Fruit fly (Drosophila melanogaster): ENCODE results near the gene CG10300.

Gene CG10300

DNA sequence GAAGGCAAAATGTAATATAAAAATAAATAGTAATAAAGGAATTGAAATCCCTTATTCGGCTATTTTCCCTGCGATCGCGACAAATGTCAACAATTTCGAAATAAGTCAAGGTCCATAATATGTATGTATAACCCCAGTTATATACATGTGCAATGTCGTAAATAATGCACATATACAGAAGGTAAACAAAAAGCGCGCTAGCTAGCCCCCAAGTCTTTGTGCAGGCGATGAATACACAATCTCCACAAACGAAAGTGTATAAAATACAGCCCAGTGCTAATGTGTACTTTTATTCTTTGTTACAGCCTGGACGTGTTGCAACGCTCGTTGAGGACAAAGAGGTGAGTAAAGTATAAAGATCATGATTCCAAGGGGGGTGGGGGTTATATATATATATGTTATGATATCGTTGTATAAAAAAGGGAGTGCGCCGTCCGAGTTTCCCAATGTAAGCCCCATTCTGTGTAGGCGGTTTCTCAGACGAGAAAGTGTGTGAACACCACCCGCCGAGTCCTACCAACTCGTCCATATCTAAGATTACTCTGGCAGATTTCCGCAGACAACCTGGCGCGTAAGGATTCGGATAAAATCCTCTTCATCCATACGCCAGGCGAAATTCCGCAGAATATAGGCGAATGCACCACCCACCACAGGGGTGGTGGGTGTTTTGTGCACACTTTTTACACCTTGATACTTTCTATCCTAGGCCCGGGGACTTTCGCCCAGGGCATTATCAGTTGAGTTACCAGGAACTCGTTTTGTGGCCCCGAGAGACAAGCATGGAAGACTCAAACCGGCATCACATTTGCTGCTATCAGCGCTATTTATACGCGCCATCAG, 18.5 kb downstream of the CG10300 start:
- TF ChIP-seq cic (GFP tag; optimal IDR thresholded peaks at IDR 0.05) (peak; percentile 82), CG14711 (tag; optimal IDR thresholded peaks at IDR 0.05) (no peak), Mnt (GFP tag; optimal IDR thresholded peaks at IDR 0.05) (peak; percentile 5), bab1 (GFP tag; optimal IDR thresholded peaks at IDR 0.05) (peak; percentile 33), Clk (GFP tag; optimal IDR thresholded peaks at IDR 0.05) (no peak), tj (GFP tag; optimal IDR thresholded peaks at IDR 0.05) (peak; percentile 28), ovo (GFP tag; optimal IDR thresholded peaks at IDR 0.05) (no peak), CG7045 (GFP tag; optimal IDR thresholded peaks at IDR 0.05) (peak; percentile 10), CG11617 (GFP tag; optimal IDR thresholded peaks at IDR 0.05) (peak; percentile 13), CG5204 (GFP tag; optimal IDR thresholded peaks at IDR 0.05) (no peak), toe (GFP tag; optimal IDR thresholded peaks at IDR 0.05) (no peak), CG7101 (tag; optimal IDR thresholded peaks at IDR 0.05) (no peak), Hr96 (GFP tag; optimal IDR thresholded peaks at IDR 0.05) (no peak), Crg-1 (GFP tag; optimal IDR thresholded peaks at IDR 0.05) (no peak), CG12768 (GFP tag; optimal IDR thresholded peaks at IDR 0.05) (peak; percentile 87), CG1620 (GFP tag; optimal IDR thresholded peaks at IDR 0.05) (no peak), pad (GFP tag; optimal IDR thresholded peaks at IDR 0.05) (peak; percentile 12), CG33017 (tag; optimal IDR thresholded peaks at IDR 0.05) (peak; percentile 36), kay (GFP tag; ENCODE audit: borderline replicate concordance) (peak; percentile 18), cnc (optimal IDR thresholded peaks at IDR 0.05) (no peak)

DNA sequence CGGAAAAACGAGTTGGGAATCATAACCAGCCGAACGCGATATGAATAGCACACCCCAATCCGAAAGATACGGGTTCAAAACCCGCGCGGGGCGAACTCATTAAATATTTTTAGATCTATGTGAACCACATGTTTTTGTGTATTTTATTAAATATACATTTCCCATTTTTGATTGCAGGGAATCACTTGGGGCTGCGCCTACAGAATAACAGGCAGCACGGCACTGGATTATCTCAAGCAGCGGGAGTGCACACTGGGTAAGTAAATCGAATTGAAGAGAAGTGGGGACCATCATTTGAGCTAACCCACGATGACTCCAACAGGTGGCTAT, 19.1 kb downstream of the CG10300 start:
- TF ChIP-seq Crg-1 (GFP tag; optimal IDR thresholded peaks at IDR 0.05) (no peak), CG7045 (GFP tag; optimal IDR thresholded peaks at IDR 0.05) (no peak), CG7101 (tag; optimal IDR thresholded peaks at IDR 0.05) (no peak), toe (GFP tag; optimal IDR thresholded peaks at IDR 0.05) (no peak), Hr96 (GFP tag; optimal IDR thresholded peaks at IDR 0.05) (no peak), pad (GFP tag; optimal IDR thresholded peaks at IDR 0.05) (no peak), CG11617 (GFP tag; optimal IDR thresholded peaks at IDR 0.05) (no peak), bab1 (GFP tag; optimal IDR thresholded peaks at IDR 0.05) (no peak), cic (GFP tag; optimal IDR thresholded peaks at IDR 0.05) (no peak), CG33017 (tag; optimal IDR thresholded peaks at IDR 0.05) (no peak), ovo (GFP tag; optimal IDR thresholded peaks at IDR 0.05) (no peak), Mnt (GFP tag; optimal IDR thresholded peaks at IDR 0.05) (no peak), CG1620 (GFP tag; optimal IDR thresholded peaks at IDR 0.05) (no peak), CG12768 (GFP tag; optimal IDR thresholded peaks at IDR 0.05) (no peak), CG14711 (tag; optimal IDR thresholded peaks at IDR 0.05) (no peak), tj (GFP tag; optimal IDR thresholded peaks at IDR 0.05) (no peak), Clk (GFP tag; optimal IDR thresholded peaks at IDR 0.05) (no peak)

dm6 chr3R:23732533-23732932, 21.2 kb downstream of the CG10300 start:
- TF ChIP-seq cnc (optimal IDR thresholded peaks at IDR 0.05): peak; percentile 83 to 97
- no peak for TF ChIP-seq CG1620 (GFP tag; optimal IDR thresholded peaks at IDR 0.05)

dm6 chr3R:23732990-23733512, 21.7 kb downstream of the CG10300 start, which contains the start of the genes Hmgcr and Rpn9:
Gene Hmgcr, plus strand, starts transcription at chr3R:23733324.
Gene Rpn9, minus strand, starts transcription at chr3R:23733462.
- peak; percentile 24 for TF ChIP-seq cic (GFP tag; optimal IDR thresholded peaks at IDR 0.05)
- peak; percentile 46 for TF ChIP-seq Crg-1 (GFP tag; optimal IDR thresholded peaks at IDR 0.05)
- TF ChIP-seq CG5204 (GFP tag; optimal IDR thresholded peaks at IDR 0.05): no peak
- TF ChIP-seq CG33017 (tag; optimal IDR thresholded peaks at IDR 0.05): peak; percentile 38
- no peak for TF ChIP-seq CG7045 (GFP tag; optimal IDR thresholded peaks at IDR 0.05)
- TF ChIP-seq Mnt (GFP tag; optimal IDR thresholded peaks at IDR 0.05): peak; percentile 28
- peak; percentile 3 for TF ChIP-seq CG14711 (tag; optimal IDR thresholded peaks at IDR 0.05)
- peak; percentile 68 for TF ChIP-seq bab1 (GFP tag; optimal IDR thresholded peaks at IDR 0.05)
- TF ChIP-seq tj (GFP tag; optimal IDR thresholded peaks at IDR 0.05): peak; percentile 29
- TF ChIP-seq kay (GFP tag; ENCODE audit: borderline replicate concordance): peak; percentile 99
- peak; percentile 29 for TF ChIP-seq CG11617 (GFP tag; optimal IDR thresholded peaks at IDR 0.05)

DNA sequence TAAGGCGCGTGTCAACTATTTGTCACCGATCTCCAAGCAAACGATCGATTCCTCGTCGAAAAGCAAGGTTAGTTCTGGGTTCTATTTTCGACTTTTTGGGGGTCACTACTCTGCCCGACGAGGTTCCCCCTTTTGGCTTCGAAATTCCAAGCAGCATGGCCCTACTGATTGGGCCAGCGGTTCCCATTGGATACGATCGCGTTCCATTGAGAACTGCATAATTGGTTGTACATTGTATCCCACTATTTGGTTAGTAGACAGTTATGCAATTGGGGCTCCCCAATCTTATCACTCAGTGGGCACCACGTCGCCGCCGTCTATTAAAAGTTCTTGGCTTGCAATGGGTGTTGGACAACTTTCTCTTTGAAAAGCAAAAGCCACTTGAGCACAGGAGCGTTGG, 22.4 kb downstream of the CG10300 start:
- TF ChIP-seq ovo (GFP tag; optimal IDR thresholded peaks at IDR 0.05) (no peak), CG33017 (tag; optimal IDR thresholded peaks at IDR 0.05) (no peak), tj (GFP tag; optimal IDR thresholded peaks at IDR 0.05) (no peak), CG12768 (GFP tag; optimal IDR thresholded peaks at IDR 0.05) (no peak), toe (GFP tag; optimal IDR thresholded peaks at IDR 0.05) (no peak), kay (GFP tag; ENCODE audit: borderline replicate concordance) (no peak), cnc (optimal IDR thresholded peaks at IDR 0.05) (no peak), bab1 (GFP tag; optimal IDR thresholded peaks at IDR 0.05) (no peak), Hr96 (GFP tag; optimal IDR thresholded peaks at IDR 0.05) (no peak), CG5204 (GFP tag; optimal IDR thresholded peaks at IDR 0.05) (no peak), Crg-1 (GFP tag; optimal IDR thresholded peaks at IDR 0.05) (no peak), CG14711 (tag; optimal IDR thresholded peaks at IDR 0.05) (no peak), Clk (GFP tag; optimal IDR thresholded peaks at IDR 0.05) (no peak), CG11617 (GFP tag; optimal IDR thresholded peaks at IDR 0.05) (no peak), CG7101 (tag; optimal IDR thresholded peaks at IDR 0.05) (no peak), cic (GFP tag; optimal IDR thresholded peaks at IDR 0.05) (no peak), CG7045 (GFP tag; optimal IDR thresholded peaks at IDR 0.05) (no peak), CG1620 (GFP tag; optimal IDR thresholded peaks at IDR 0.05) (no peak), Mnt (GFP tag; optimal IDR thresholded peaks at IDR 0.05) (no peak)
